Worm (Caenorhabditis elegans) whole organism, L1 larva: Measurements from ENCODE around the gene exos-4.2.

ENCODE experiments used
- C16A3.4 ChIP-seq: fragments of 150-350 bp; optimal IDR thresholded peaks from 2 replicates; lab custom pipeline; 2014; ENCODE audit warnings: missing biosample characterization, missing genetic modification characterization
- alr-1 ChIP-seq: fragments of 200-800 bp; sonication (Bioruptor generic); optimal IDR thresholded peaks from 2 replicates; lab custom pipeline; 2018; ENCODE audit warnings: borderline replicate concordance, mild to moderate bottlenecking, missing genetic modification characterization, missing compliant biosample characterization
- blmp-1 ChIP-seq: fragments of 150-350 bp; optimal IDR thresholded peaks from 2 replicates; lab custom pipeline; 2014; ENCODE audit warnings: missing biosample characterization, missing genetic modification characterization
- ces-1 ChIP-seq: fragments of 150-350 bp; optimal IDR thresholded peaks from 2 replicates; lab custom pipeline; 2014; ENCODE audit warnings: missing biosample characterization, missing genetic modification reagents, missing genetic modification characterization
- dpl-1 ChIP-seq, 3 experiments: fragments of 150-350 bp in 2 of 3; sonication (generic microtip) in 1 of 3; optimal IDR thresholded peaks; 2 replicates each; lab custom pipeline; 2014 to 2017; ENCODE audit warnings: missing biosample characterization in 3 of 3, missing genetic modification characterization in 3 of 3, missing genetic modification reagents in 3 of 3
- dsc-1 ChIP-seq: sonication (generic microtip); optimal IDR thresholded peaks from 2 replicates; lab custom pipeline; 2016; ENCODE audit warnings: mild to moderate bottlenecking, missing genetic modification characterization, missing compliant biosample characterization
- efl-1 ChIP-seq, 4 experiments: fragments of 150-350 bp; optimal IDR thresholded peaks in 3 of 4; peaks in 1 of 4; 1 replicate in 1 of 4; 2 replicates in 3 of 4; lab custom pipeline; 2014; ENCODE audit warnings: missing biosample characterization in 2 of 4, missing genetic modification characterization in 2 of 4, missing genetic modification reagents in 2 of 4
- efl-3 ChIP-seq: fragments of 200-800 bp; sonication (Bioruptor generic); optimal IDR thresholded peaks from 2 replicates; lab custom pipeline; 2018; ENCODE audit warnings: mild to moderate bottlenecking, missing genetic modification characterization, missing compliant biosample characterization
- egl-27 ChIP-seq, 2 experiments: fragments of 150-350 bp in 1 of 2; sonication (generic microtip); optimal IDR thresholded peaks; 3 replicates each; lab custom pipeline; 2017 to 2018; ENCODE audit warnings: missing biosample characterization in 2 of 2, missing genetic modification characterization in 2 of 2, missing genetic modification reagents in 2 of 2
- elt-2 ChIP-seq: sonication (generic microtip); optimal IDR thresholded peaks from 2 replicates; lab custom pipeline; 2016; ENCODE audit warnings: missing genetic modification characterization, mild to moderate bottlenecking, inconsistent platforms, missing compliant biosample characterization, missing genetic modification reagents
- elt-3 ChIP-seq, 6 experiments: fragments of 150-350 bp in 1 of 6; sonication (generic microtip); optimal IDR thresholded peaks; 2 replicates each; lab custom pipeline; 2017 to 2018; ENCODE audit warnings: missing biosample characterization in 6 of 6, missing genetic modification characterization in 6 of 6, inconsistent platforms in 1 of 6
- fkh-10 ChIP-seq: sonication (generic microtip); optimal IDR thresholded peaks from 2 replicates; lab custom pipeline; 2017; ENCODE audit warnings: missing biosample characterization, missing genetic modification reagents, missing genetic modification characterization
- fkh-8 ChIP-seq: sonication (generic microtip); optimal IDR thresholded peaks from 2 replicates; lab custom pipeline; 2016; ENCODE audit warnings: mild to moderate bottlenecking, missing genetic modification characterization, missing compliant biosample characterization
- hpl-2 ChIP-seq: fragments of 150-350 bp; optimal IDR thresholded peaks from 2 replicates; lab custom pipeline; 2014; ENCODE audit warnings: missing biosample characterization, missing genetic modification reagents, missing genetic modification characterization
- irx-1 ChIP-seq: sonication (generic microtip); optimal IDR thresholded peaks from 2 replicates; lab custom pipeline; 2016; ENCODE audit warnings: missing genetic modification characterization, missing compliant biosample characterization
- jun-1 ChIP-seq: fragments of 150-350 bp; optimal IDR thresholded peaks from 2 replicates; lab custom pipeline; 2014; ENCODE audit warnings: missing biosample characterization, missing genetic modification reagents, missing genetic modification characterization
- lin-14 ChIP-seq: fragments of 200-800 bp; sonication (Bioruptor generic); optimal IDR thresholded peaks from 2 replicates; lab custom pipeline; 2018; ENCODE audit warnings: mild to moderate bottlenecking, missing genetic modification characterization, moderate library complexity, missing compliant biosample characterization
- lin-35 ChIP-seq, 2 experiments: fragments of 150-350 bp; optimal IDR thresholded peaks; 2 replicates each; lab custom pipeline; 2014; ENCODE audit warnings: missing biosample characterization in 2 of 2, missing genetic modification characterization in 2 of 2, missing genetic modification reagents in 2 of 2
- lir-3 ChIP-seq: sonication (generic microtip); optimal IDR thresholded peaks from 2 replicates; lab custom pipeline; 2016; ENCODE audit warnings: mild to moderate bottlenecking, missing genetic modification characterization, moderate library complexity, missing compliant biosample characterization; ENCODE audit not compliant: poor library complexity
- lsy-2 ChIP-seq, 2 experiments: fragments of 150-350 bp; optimal IDR thresholded peaks; 2 replicates each; lab custom pipeline; 2014; ENCODE audit warnings: missing biosample characterization in 2 of 2, missing genetic modification characterization in 2 of 2
- mdl-1 ChIP-seq, 2 experiments: fragments of 150-350 bp; optimal IDR thresholded peaks; 2 replicates each; lab custom pipeline; 2014 to 2017; ENCODE audit warnings: missing biosample characterization in 2 of 2, missing genetic modification characterization in 2 of 2, inconsistent platforms in 1 of 2
- mef-2 ChIP-seq: fragments of 150-350 bp; optimal IDR thresholded peaks from 2 replicates; lab custom pipeline; 2014; ENCODE audit warnings: missing biosample characterization, missing genetic modification characterization
- nhr-20 ChIP-seq: sonication (generic microtip); optimal IDR thresholded peaks from 2 replicates; lab custom pipeline; 2016; ENCODE audit warnings: mild to moderate bottlenecking, missing genetic modification characterization, missing compliant biosample characterization
- nhr-28 ChIP-seq: fragments of 150-350 bp; optimal IDR thresholded peaks from 2 replicates; lab custom pipeline; 2014; ENCODE audit warnings: missing biosample characterization, missing genetic modification characterization
- nhr-47 ChIP-seq: sonication (generic microtip); optimal IDR thresholded peaks from 2 replicates; lab custom pipeline; 2016; ENCODE audit warnings: mild to moderate bottlenecking, missing genetic modification characterization, moderate library complexity, missing compliant biosample characterization
- nhr-71 ChIP-seq: sonication (generic microtip); optimal IDR thresholded peaks from 2 replicates; lab custom pipeline; 2016; ENCODE audit warnings: mild to moderate bottlenecking, missing genetic modification characterization, moderate library complexity, missing compliant biosample characterization
- nhr-76 ChIP-seq: sonication (generic microtip); optimal IDR thresholded peaks from 2 replicates; lab custom pipeline; 2017; ENCODE audit warnings: missing biosample characterization, missing genetic modification characterization
- nhr-77 ChIP-seq: fragments of 150-350 bp; optimal IDR thresholded peaks from 2 replicates; lab custom pipeline; 2014; ENCODE audit warnings: missing biosample characterization, missing genetic modification characterization
- nhr-90 ChIP-seq: sonication (generic microtip); optimal IDR thresholded peaks from 2 replicates; lab custom pipeline; 2016; ENCODE audit warnings: mild to moderate bottlenecking, missing genetic modification characterization, missing compliant biosample characterization; ENCODE audit not compliant: poor library complexity
- pax-3 ChIP-seq: fragments of 200-800 bp; sonication (Bioruptor generic); optimal IDR thresholded peaks from 2 replicates; lab custom pipeline; 2018; ENCODE audit warnings: mild to moderate bottlenecking, missing genetic modification characterization, moderate library complexity, missing compliant biosample characterization
- pqm-1 ChIP-seq: sonication (generic microtip); optimal IDR thresholded peaks from 3 replicates; lab custom pipeline; 2017; ENCODE audit warnings: missing biosample characterization, missing genetic modification characterization
- snu-23 ChIP-seq: sonication (generic microtip); optimal IDR thresholded peaks from 2 replicates; lab custom pipeline; 2016; ENCODE audit warnings: missing genetic modification characterization, missing compliant biosample characterization
- sup-37 ChIP-seq: fragments of 200-800 bp; sonication (Bioruptor generic); optimal IDR thresholded peaks from 2 replicates; lab custom pipeline; 2018; ENCODE audit warnings: mild to moderate bottlenecking, missing genetic modification characterization, missing compliant biosample characterization
- unc-86 ChIP-seq: sonication (generic microtip); optimal IDR thresholded peaks from 2 replicates; lab custom pipeline; 2016; ENCODE audit warnings: missing genetic modification characterization, missing compliant biosample characterization
- unc-98 ChIP-seq: fragments of 200-800 bp; sonication (Bioruptor generic); IDR thresholded peaks from 2 replicates; pipeline ENCODE4 v1.3.6; 2022; ENCODE audit warnings: missing genetic modification characterization, missing compliant biosample characterization
- zag-1 ChIP-seq: fragments of 150-350 bp; optimal IDR thresholded peaks from 2 replicates; lab custom pipeline; 2014; ENCODE audit warnings: missing biosample characterization, missing genetic modification characterization

Gene exos-4.2

ce11 chrIII:831961-832360 is 28.0 kb upstream of the exos-4.2 start, which contains the start of gene ceeh-1 (continued):
- TF ChIP-seq unc-98 (no peak), egl-27 (tag; optimal IDR thresholded peaks at IDR 0.05; lab: Kevin White, UChicago) (no peak), lin-14 (GFP tag; lab: Kevin White, UChicago) (peak; percentile 47)

ce11 chrIII:832855-833504 is 27.0 kb upstream of the exos-4.2 start, which contains the start of gene zip-2:
Gene zip-2 (plus strand): TSS chrIII:832982.
- TF ChIP-seq snu-23 (GFP tag; lab: Kevin White, UChicago): peak; percentile 36
- TF ChIP-seq dsc-1 (tag; lab: Kevin White, UChicago): no peak
- TF ChIP-seq nhr-90 (tag; lab: Kevin White, UChicago): peak; percentile 50
- TF ChIP-seq mef-2 (tag; lab: Kevin White, UChicago): peak; percentile 2
- no peak for TF ChIP-seq unc-86 (tag; lab: Kevin White, UChicago)
- TF ChIP-seq irx-1 (tag; lab: Kevin White, UChicago): no peak
- TF ChIP-seq nhr-20: peak; percentile 72
- TF ChIP-seq lin-14 (GFP tag; lab: Kevin White, UChicago): peak; percentile 60
- no peak for TF ChIP-seq hpl-2 (GFP tag; lab: Kevin White, UChicago)
- peak in 2 of 6 experiments; percentile 54 to 74 for TF ChIP-seq elt-3 (tag; optimal IDR thresholded peaks at IDR 0.05; lab: Kevin White, UChicago)
- TF ChIP-seq efl-3 (GFP tag; lab: Kevin White, UChicago): no peak
- TF ChIP-seq lin-35 (GFP tag; optimal IDR thresholded peaks at IDR 0.05; lab: Kevin White, UChicago): peak in 1 of 2 experiments; percentile 48
- peak; percentile 11 for TF ChIP-seq jun-1 (tag; lab: Kevin White, UChicago)
- peak; percentile 43 for TF ChIP-seq pqm-1 (tag; lab: Kevin White, UChicago)
- peak; percentile 99 for TF ChIP-seq alr-1 (tag; lab: Kevin White, UChicago)
- peak; percentile 19 for TF ChIP-seq C16A3.4 (tag; lab: Kevin White, UChicago)
- TF ChIP-seq nhr-77: no peak
- TF ChIP-seq nhr-76 (tag; lab: Kevin White, UChicago): no peak
- TF ChIP-seq ces-1: no peak
- no peak for TF ChIP-seq pax-3
- peak; percentile 65 for TF ChIP-seq fkh-8 (tag; lab: Kevin White, UChicago)
- TF ChIP-seq dpl-1 (GFP tag; optimal IDR thresholded peaks at IDR 0.05; lab: Kevin White, UChicago): peak in 1 of 3 experiments; percentile 18
- no peak for TF ChIP-seq zag-1
- TF ChIP-seq efl-1 (optimal IDR thresholded peaks at IDR 0.05; lab: Kevin White, UChicago): no peak
- TF ChIP-seq efl-1 (GFP tag; optimal IDR thresholded peaks at IDR 0.05 in 1 of 2; lab: Kevin White, UChicago): peak in 1 of 2 experiments; percentile 90
- TF ChIP-seq mdl-1 (tag; optimal IDR thresholded peaks at IDR 0.05; lab: Kevin White, UChicago): peak in 1 of 2 experiments; percentile 19
- no peak for TF ChIP-seq fkh-10 (GFP tag; lab: Kevin White, UChicago)
- TF ChIP-seq lir-3: peak; percentile 7
- TF ChIP-seq lsy-2 (tag; optimal IDR thresholded peaks at IDR 0.05; lab: Kevin White, UChicago): peak in 1 of 2 experiments; percentile 9
- no peak for TF ChIP-seq nhr-28 (tag; lab: Kevin White, UChicago)
- peak; percentile 5 for TF ChIP-seq nhr-47 (tag; lab: Kevin White, UChicago)
- TF ChIP-seq elt-2 (tag; lab: Kevin White, UChicago): peak; percentile 66
- TF ChIP-seq sup-37: no peak
- TF ChIP-seq blmp-1 (tag; lab: Kevin White, UChicago): peak; percentile 39
- TF ChIP-seq nhr-71 (tag; lab: Kevin White, UChicago): peak; percentile 52
